Fruit fly (Drosophila melanogaster): ENCODE measurements around the gene Mp.

DNA sequence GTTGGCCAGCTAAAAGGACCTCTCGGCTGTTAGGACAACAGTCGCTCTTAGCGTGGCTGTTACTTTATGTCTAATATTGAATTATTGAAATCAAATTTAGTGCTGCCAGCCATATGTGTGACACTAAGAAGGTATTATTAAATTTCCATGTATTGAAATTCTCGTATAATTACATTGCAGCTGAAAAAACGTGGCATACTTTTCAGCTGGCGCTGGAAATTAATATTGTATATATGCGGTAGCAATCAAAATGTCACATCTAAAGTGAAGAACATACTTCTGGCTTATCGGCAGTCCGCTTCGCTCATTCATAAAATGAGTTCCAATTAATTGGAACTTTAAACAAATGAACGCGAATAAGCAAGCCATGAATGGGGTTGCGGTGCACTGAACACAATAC, 83.5 kb downstream of the Mp start:
- TF ChIP-seq Sin3A (optimal IDR thresholded peaks at IDR 0.05) (no peak), ttk (optimal IDR thresholded peaks at IDR 0.05) (no peak), psq (optimal IDR thresholded peaks at IDR 0.05) (no peak), h (optimal IDR thresholded peaks at IDR 0.05) (no peak), insv (optimal IDR thresholded peaks at IDR 0.05) (no peak), Myc (optimal IDR thresholded peaks at IDR 0.05) (no peak)
